Worm (Caenorhabditis elegans): ENCODE results near the gene asp-2.

Gene asp-2

DNA sequence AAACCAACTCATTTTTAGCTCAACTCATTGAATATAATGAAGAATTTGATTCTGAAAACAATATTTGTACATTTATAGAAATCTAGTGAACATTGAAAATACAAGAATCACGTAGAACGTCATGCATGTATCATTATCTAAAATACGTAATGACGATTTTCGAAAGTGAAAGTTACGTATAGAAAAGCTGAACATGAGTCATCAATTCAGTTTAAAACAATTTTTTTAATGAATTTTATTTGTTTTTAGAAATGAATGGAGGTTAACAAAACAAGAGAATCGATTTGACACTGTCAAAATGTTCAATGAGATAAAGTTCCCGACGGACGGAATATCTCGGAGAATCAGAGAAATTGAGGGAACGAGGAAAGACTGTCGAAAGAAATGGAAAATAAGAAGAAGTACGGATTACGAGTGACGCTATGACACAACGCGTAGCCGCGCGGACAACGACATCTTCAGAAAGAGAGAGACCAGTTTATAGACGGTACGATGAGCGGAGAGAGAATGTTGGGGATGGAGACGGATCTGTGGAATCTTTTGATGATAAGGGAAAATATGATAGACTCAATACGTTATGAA lies 21.1 kb upstream of the asp-2 start, which contains the start of gene ptr-1:
ptr-1 (minus strand) TSS at position 51 of the 582 bp plus-strand sequence.
- TF ChIP-seq tbx-2 (tag; optimal IDR thresholded peaks at IDR 0.05) (no peak), nfya-1 (tag; optimal IDR thresholded peaks at IDR 0.05) (no peak), ttx-3 (tag; optimal IDR thresholded peaks at IDR 0.05) (no peak), K09A11.1 (tag; optimal IDR thresholded peaks at IDR 0.05; ENCODE audit: insufficient read depth) (no peak), eyg-1 (tag; optimal IDR thresholded peaks at IDR 0.05) (no peak)

- TF ChIP-seq sdc-2 (tag; optimal IDR thresholded peaks at IDR 0.05) (no peak), unc-42 (tag; optimal IDR thresholded peaks at IDR 0.05) (peak; percentile 64), unc-3 (GFP tag; conservative IDR thresholded peaks at IDR 0.05) (no peak), unc-3 (tag; optimal IDR thresholded peaks at IDR 0.05) (no peak)
These were observed 19.0 kb upstream of the asp-2 start for ce11 chrV:9183718-9184441.

ce11 chrV:9186028-9186427 lies 16.8 kb upstream of the asp-2 start:
- TF ChIP-seq hlh-6 (tag; optimal IDR thresholded peaks at IDR 0.05) (no peak), ztf-16 (tag; optimal IDR thresholded peaks at IDR 0.05) (no peak), mec-3 (tag; optimal IDR thresholded peaks at IDR 0.05; ENCODE audit: borderline replicate concordance) (no peak), ceh-34 (tag; optimal IDR thresholded peaks at IDR 0.05) (no peak), fkh-6 (tag; optimal IDR thresholded peaks at IDR 0.05) (no peak), syd-9 (tag; optimal IDR thresholded peaks at IDR 0.05) (no peak), sox-2 (GFP tag; IDR thresholded peaks at IDR 0.05) (no peak), nhr-11 (tag; optimal IDR thresholded peaks at IDR 0.05) (no peak), C08G9.2 (tag; optimal IDR thresholded peaks at IDR 0.05) (no peak), pat-9 (tag; optimal IDR thresholded peaks at IDR 0.05) (no peak), elt-2 (tag; optimal IDR thresholded peaks at IDR 0.05) (no peak)

DNA sequence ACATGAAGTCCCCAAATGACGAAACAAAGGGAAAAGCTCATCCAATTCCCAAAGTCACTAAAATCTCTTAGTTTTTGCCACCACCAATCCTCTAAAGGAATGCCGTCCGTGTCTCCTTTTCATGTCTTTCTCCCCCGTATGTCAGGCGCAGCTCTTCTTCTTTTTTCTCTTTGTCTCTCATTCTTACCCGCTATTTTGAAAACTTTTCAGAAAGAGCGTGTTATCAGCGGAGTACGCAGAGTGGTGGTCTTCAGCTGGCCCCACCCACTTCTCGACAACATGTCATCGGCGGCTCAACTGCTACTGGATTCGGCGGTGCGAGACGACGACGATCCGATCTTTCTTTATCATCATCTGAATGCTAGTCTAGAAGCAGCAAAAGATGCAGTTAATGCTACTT lies 11.5 kb upstream of the asp-2 start, which contains the start of gene sphr-1:
sphr-1 (plus strand) TSS at position 205 of the 400 bp plus-strand sequence.
- TF ChIP-seq tbx-2 (tag; optimal IDR thresholded peaks at IDR 0.05) (no peak), pat-9 (tag; optimal IDR thresholded peaks at IDR 0.05) (no peak), rnt-1 (tag; optimal IDR thresholded peaks at IDR 0.05) (no peak), pha-2 (tag; optimal IDR thresholded peaks at IDR 0.05) (no peak), ama-1 (optimal IDR thresholded peaks at IDR 0.05) (no peak), T23F11.4 (GFP tag; optimal IDR thresholded peaks at IDR 0.05) (no peak), ceh-14 (tag; optimal IDR thresholded peaks at IDR 0.05) (no peak), hlh-13 (GFP tag; optimal IDR thresholded peaks at IDR 0.05) (no peak), ztf-16 (tag; optimal IDR thresholded peaks at IDR 0.05) (no peak), ceh-24 (tag; optimal IDR thresholded peaks at IDR 0.05) (no peak), lim-6 (tag; optimal IDR thresholded peaks at IDR 0.05) (no peak)

DNA sequence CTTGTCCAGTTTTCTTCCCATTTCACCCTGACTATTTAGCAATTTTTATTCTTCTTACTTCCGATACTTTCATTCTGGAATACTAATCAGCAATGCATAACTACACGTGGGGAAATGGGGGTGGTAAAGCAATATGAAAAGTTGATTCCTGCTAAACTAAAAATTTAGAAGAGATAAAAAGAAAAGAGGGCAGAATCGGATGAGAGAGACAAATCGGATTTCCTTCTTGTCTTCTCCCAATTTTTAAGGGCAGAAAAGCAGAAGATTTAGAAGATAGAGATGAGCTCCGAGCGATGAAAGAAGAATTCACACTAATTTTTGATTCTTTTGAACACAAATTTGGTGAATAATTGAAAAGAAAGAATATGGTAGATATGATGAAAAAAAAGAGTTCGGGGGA lies 8.8 kb upstream of the asp-2 start:
- TF ChIP-seq unc-42 (tag; optimal IDR thresholded peaks at IDR 0.05), result peak; percentile 93
- TF ChIP-seq ceh-9 (tag; optimal IDR thresholded peaks at IDR 0.05), result no peak

DNA sequence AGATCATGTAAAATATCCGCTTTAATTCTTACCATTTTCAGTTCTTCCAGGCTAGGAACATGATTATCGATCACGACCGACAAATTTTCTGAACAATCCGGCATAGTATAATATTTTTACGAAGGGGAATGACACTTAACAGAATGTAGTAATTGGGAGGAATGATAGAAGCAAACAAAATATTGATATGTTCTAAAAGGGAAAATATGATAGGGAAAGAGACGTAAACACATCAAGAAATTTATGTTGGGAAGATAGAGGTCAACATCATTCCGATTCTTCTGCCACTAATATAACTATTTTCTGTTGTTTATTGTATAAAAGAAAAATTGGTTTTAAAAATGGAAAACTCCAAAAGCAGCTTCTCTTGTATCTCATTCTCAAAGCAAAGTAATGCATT lies 5.8 kb upstream of the asp-2 start, which contains the start of gene C24B5.4:
C24B5.4 (minus strand) TSS at position 206 of the 400 bp plus-strand sequence.
- no peak for TF ChIP-seq hlh-13 (GFP tag; optimal IDR thresholded peaks at IDR 0.05)

DNA sequence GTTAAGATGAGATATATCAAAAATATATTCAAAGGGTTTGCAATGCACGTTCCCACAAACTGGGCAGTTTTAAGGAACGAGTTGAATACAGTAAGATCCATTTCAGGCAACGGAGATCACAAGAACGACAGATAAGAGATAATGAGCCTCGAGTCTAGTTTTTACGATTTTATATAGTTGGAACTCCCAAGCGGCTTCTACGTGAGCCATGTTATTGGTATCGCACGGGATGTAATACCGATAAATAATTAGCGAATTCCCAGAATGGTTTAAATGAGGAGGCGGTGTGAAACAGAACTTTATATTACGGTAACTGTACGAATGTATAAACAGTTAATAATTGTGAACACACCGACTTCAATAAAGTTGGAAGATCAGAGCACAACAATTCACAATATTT lies 4.0 kb upstream of the asp-2 start, which contains the start of gene str-177:
str-177 (minus strand) TSS at position 101 of the 400 bp plus-strand sequence.
- TF ChIP-seq ahr-1 (tag; optimal IDR thresholded peaks at IDR 0.05), result no peak
- no peak for TF ChIP-seq ceh-30 (tag; optimal IDR thresholded peaks at IDR 0.05)
- TF ChIP-seq K02D7.2 (tag; optimal IDR thresholded peaks at IDR 0.05), result no peak
- no peak for TF ChIP-seq hlh-6 (tag; optimal IDR thresholded peaks at IDR 0.05)
- no peak for TF ChIP-seq tbx-2 (tag; optimal IDR thresholded peaks at IDR 0.05)

All from whole organism, late embryonic.